Fruit fly (Drosophila melanogaster) whole organism, embryonic: ENCODE data around the gene PIG-U.
A peak's percentile ranks its signal among the peaks of the same experiment; 100 is the strongest.

Experiments
- Atf-2 ChIP-seq: fragments of 200-800 bp; sonication (Bioruptor generic); optimal IDR thresholded peaks from 2 replicates; lab custom pipeline; 2016; ENCODE audit warnings: missing biosample characterization, missing genetic modification characterization
- CG1024 ChIP-seq: fragments of 200-800 bp; sonication (Bioruptor generic); IDR thresholded peaks from 2 replicates; pipeline ENCODE4 v1.3.6; 2022; ENCODE audit warnings: missing biosample characterization, missing genetic modification characterization
- CG10462 ChIP-seq: fragments of 200-800 bp; sonication (Bioruptor generic); optimal IDR thresholded peaks from 2 replicates; lab custom pipeline; 2016; ENCODE audit warnings: missing biosample characterization, missing genetic modification characterization
- CG11085 ChIP-seq: fragments of 200-800 bp; sonication (Bioruptor generic); IDR thresholded peaks from 2 replicates; pipeline ENCODE4 v1.3.6; 2022; ENCODE audit warnings: missing biosample characterization, missing genetic modification characterization
- CG11093 ChIP-seq: fragments of 200-800 bp; sonication (Bioruptor generic); IDR thresholded peaks from 3 replicates; pipeline ENCODE4 v1.3.6; 2022; ENCODE audit warnings: missing biosample characterization, missing genetic modification characterization
- CG11695 ChIP-seq: fragments of 200-800 bp; sonication (Bioruptor generic); IDR thresholded peaks from 3 replicates; pipeline ENCODE4 v1.3.6; 2022; ENCODE audit warnings: missing biosample characterization, missing genetic modification characterization
- CG11723 ChIP-seq: fragments of 200-800 bp; sonication (Bioruptor generic); optimal IDR thresholded peaks from 2 replicates; lab custom pipeline; 2017; ENCODE audit warnings: missing biosample characterization, mild to moderate bottlenecking, missing genetic modification characterization
- CG12299 ChIP-seq: fragments of 200-800 bp; sonication (Bioruptor generic); optimal IDR thresholded peaks from 2 replicates; lab custom pipeline; 2018; ENCODE audit warnings: missing biosample characterization, mild to moderate bottlenecking, missing genetic modification characterization
- CG12942 ChIP-seq: fragments of 200-800 bp; sonication (Bioruptor generic); optimal IDR thresholded peaks from 3 replicates; lab custom pipeline; 2016; ENCODE audit warnings: missing biosample characterization, missing genetic modification characterization
- CG13123 ChIP-seq: fragments of 200-800 bp; sonication (Bioruptor generic); optimal IDR thresholded peaks from 2 replicates; lab custom pipeline; 2016; ENCODE audit warnings: missing biosample characterization, missing genetic modification characterization
- CG13424 ChIP-seq: fragments of 200-800 bp; sonication (Bioruptor generic); optimal IDR thresholded peaks from 2 replicates; lab custom pipeline; 2019; ENCODE audit warnings: missing biosample characterization, mild to moderate bottlenecking, missing genetic modification characterization, moderate library complexity
- CG15514 ChIP-seq: fragments of 200-800 bp; sonication (Bioruptor generic); optimal IDR thresholded peaks from 3 replicates; lab custom pipeline; 2017; ENCODE audit warnings: missing biosample characterization, missing genetic modification characterization, mild to moderate bottlenecking, moderate library complexity, missing genetic modification reagents
- CG15696 ChIP-seq: fragments of 200-800 bp; sonication (Bioruptor generic); optimal IDR thresholded peaks from 2 replicates; lab custom pipeline; 2019; ENCODE audit warnings: missing biosample characterization, mild to moderate bottlenecking, missing genetic modification characterization, moderate library complexity
- CG1603 ChIP-seq: fragments of 200-800 bp; sonication (Bioruptor generic); optimal IDR thresholded peaks from 2 replicates; lab custom pipeline; 2019; ENCODE audit warnings: missing biosample characterization, mild to moderate bottlenecking, missing genetic modification characterization, moderate library complexity
- CG16813 ChIP-seq: fragments of 200-800 bp; sonication (Bioruptor generic); IDR thresholded peaks from 3 replicates; pipeline ENCODE4 v1.3.6; 2022; ENCODE audit warnings: missing biosample characterization, missing genetic modification characterization; ENCODE audit not compliant: partially characterized antibody
- CG18764 ChIP-seq: fragments of 200-800 bp; sonication (Bioruptor generic); optimal IDR thresholded peaks from 3 replicates; lab custom pipeline; 2016; ENCODE audit warnings: missing biosample characterization, missing genetic modification characterization
- CG2202 ChIP-seq: fragments of 200-800 bp; sonication (Bioruptor generic); optimal IDR thresholded peaks from 2 replicates; lab custom pipeline; 2018; ENCODE audit warnings: missing biosample characterization, mild to moderate bottlenecking, missing genetic modification characterization
- CG31441 ChIP-seq: fragments of 200-800 bp; sonication (Bioruptor generic); IDR thresholded peaks from 2 replicates; pipeline ENCODE4 v1.3.6; 2022; ENCODE audit warnings: missing biosample characterization, missing genetic modification characterization
- CG34376 ChIP-seq: fragments of 200-800 bp; sonication (Bioruptor generic); optimal IDR thresholded peaks from 2 replicates; lab custom pipeline; 2018; ENCODE audit warnings: missing biosample characterization, mild to moderate bottlenecking, missing genetic modification characterization
- CG42726 ChIP-seq: fragments of 200-800 bp; sonication (Bioruptor generic); IDR thresholded peaks from 2 replicates; pipeline ENCODE4 v1.3.6; 2022; ENCODE audit warnings: missing biosample characterization, missing genetic modification characterization; ENCODE audit not compliant: partially characterized antibody
- CG5180 ChIP-seq: fragments of 200-800 bp; sonication (Bioruptor generic); optimal IDR thresholded peaks from 3 replicates; lab custom pipeline; 2017; ENCODE audit warnings: missing biosample characterization, missing genetic modification characterization, mild to moderate bottlenecking, moderate library complexity, missing genetic modification reagents
- CG5245 ChIP-seq: fragments of 200-800 bp; sonication (Bioruptor generic); optimal IDR thresholded peaks from 3 replicates; lab custom pipeline; 2016; ENCODE audit warnings: missing biosample characterization, missing genetic modification characterization
- CG6254 ChIP-seq: fragments of 200-800 bp; sonication (Bioruptor generic); optimal IDR thresholded peaks from 3 replicates; lab custom pipeline; 2017; ENCODE audit warnings: mild to moderate bottlenecking, missing biosample characterization, missing genetic modification reagents, missing genetic modification characterization
- CG6689 ChIP-seq: fragments of 200-800 bp; sonication (Bioruptor generic); IDR thresholded peaks from 2 replicates; pipeline ENCODE4 v1.3.6; 2022; ENCODE audit warnings: missing biosample characterization, missing genetic modification characterization
- CG6765 ChIP-seq: fragments of 200-800 bp; sonication (Bioruptor generic); optimal IDR thresholded peaks from 3 replicates; lab custom pipeline; 2017; ENCODE audit warnings: missing biosample characterization, mild to moderate bottlenecking, missing genetic modification characterization
- CG9797 ChIP-seq: fragments of 200-800 bp; sonication (Bioruptor generic); optimal IDR thresholded peaks from 3 replicates; lab custom pipeline; 2018; ENCODE audit warnings: missing biosample characterization, mild to moderate bottlenecking, missing genetic modification characterization
- D19B ChIP-seq: fragments of 200-800 bp; sonication (Bioruptor generic); optimal IDR thresholded peaks from 2 replicates; lab custom pipeline; 2017; ENCODE audit warnings: missing biosample characterization, mild to moderate bottlenecking, missing genetic modification characterization
- Dad ChIP-seq: fragments of 200-800 bp; sonication (Bioruptor generic); optimal IDR thresholded peaks from 3 replicates; lab custom pipeline; 2016; ENCODE audit warnings: missing biosample characterization, missing genetic modification characterization
- Ets65A ChIP-seq: fragments of 200-800 bp; sonication (Bioruptor generic); peaks from one replicate; lab custom pipeline; 2016; ENCODE audit warnings: missing biosample characterization, missing genetic modification characterization
- HHEX ChIP-seq: fragments of 200-800 bp; sonication (Bioruptor generic); optimal IDR thresholded peaks from 3 replicates; lab custom pipeline; 2017; ENCODE audit warnings: missing biosample characterization, mild to moderate bottlenecking, missing genetic modification characterization, missing genetic modification reagents
- Hmx ChIP-seq: fragments of 200-800 bp; sonication (Bioruptor generic); optimal IDR thresholded peaks from 2 replicates; lab custom pipeline; 2016; ENCODE audit warnings: missing biosample characterization, missing genetic modification characterization
- Kr ChIP-seq: fragments of 200-800 bp; sonication (Bioruptor generic); optimal IDR thresholded peaks from 2 replicates; lab custom pipeline; 2017; ENCODE audit warnings: missing biosample characterization, mild to moderate bottlenecking, missing genetic modification characterization
- MESR4 ChIP-seq: fragments of 200-800 bp; sonication (Bioruptor generic); optimal IDR thresholded peaks from 2 replicates; lab custom pipeline; 2018; ENCODE audit warnings: missing biosample characterization, mild to moderate bottlenecking, missing genetic modification characterization, moderate library complexity
- Opbp ChIP-seq: fragments of 200-800 bp; sonication (Bioruptor generic); IDR thresholded peaks from 3 replicates; pipeline ENCODE4 v1.3.6; 2022; ENCODE audit warnings: missing biosample characterization, missing genetic modification characterization; ENCODE audit not compliant: partially characterized antibody
- Pdp1 ChIP-seq, 2 experiments: fragments of 200-800 bp; sonication (Bioruptor generic); optimal IDR thresholded peaks; 3 replicates each; lab custom pipeline; 2016; ENCODE audit warnings: missing biosample characterization in 2 of 2, missing genetic modification characterization in 2 of 2, mild to moderate bottlenecking in 1 of 2, moderate library complexity in 1 of 2
- Ravus ChIP-seq: fragments of 200-800 bp; sonication (Bioruptor generic); IDR thresholded peaks from 2 replicates; pipeline ENCODE4 v1.3.6; 2022; ENCODE audit warnings: missing biosample characterization, missing genetic modification characterization
- Six4 ChIP-seq: fragments of 200-800 bp; sonication (Bioruptor generic); optimal IDR thresholded peaks from 2 replicates; lab custom pipeline; 2016; ENCODE audit warnings: missing biosample characterization, missing genetic modification characterization
- croc ChIP-seq: fragments of 200-800 bp; sonication (Bioruptor generic); conservative IDR thresholded peaks from 3 replicates; pipeline ENCODE4 v1.3.6; 2022; ENCODE audit warnings: missing biosample characterization, missing genetic modification characterization
- crp ChIP-seq, 2 experiments: fragments of 200-800 bp; sonication (Bioruptor generic); optimal IDR thresholded peaks; 2 replicates in 1 of 2; 3 replicates in 1 of 2; lab custom pipeline; 2017; ENCODE audit warnings: missing biosample characterization in 2 of 2, missing genetic modification characterization in 2 of 2, mild to moderate bottlenecking in 1 of 2, moderate library complexity in 1 of 2
- esg ChIP-seq: fragments of 200-800 bp; sonication (Bioruptor generic); conservative IDR thresholded peaks from 2 replicates; pipeline ENCODE4 v1.3.6; 2022; ENCODE audit warnings: missing biosample characterization, missing genetic modification characterization
- exex ChIP-seq: fragments of 200-800 bp; sonication (Bioruptor generic); optimal IDR thresholded peaks from 4 replicates; lab custom pipeline; 2018; ENCODE audit warnings: missing biosample characterization, mild to moderate bottlenecking, missing genetic modification characterization, moderate library complexity
- gcm ChIP-seq: fragments of 200-800 bp; sonication (Bioruptor generic); optimal IDR thresholded peaks from 2 replicates; lab custom pipeline; 2019; ENCODE audit warnings: missing biosample characterization, mild to moderate bottlenecking, missing genetic modification characterization, moderate library complexity
- kni ChIP-seq: fragments of 200-800 bp; sonication (Bioruptor generic); optimal IDR thresholded peaks from 3 replicates; lab custom pipeline; 2017; ENCODE audit warnings: mild to moderate bottlenecking, missing biosample characterization, missing genetic modification reagents, missing genetic modification characterization
- lilli ChIP-seq: fragments of 200-800 bp; sonication (Bioruptor generic); optimal IDR thresholded peaks from 3 replicates; lab custom pipeline; 2016; ENCODE audit warnings: missing biosample characterization, missing genetic modification characterization
- pan ChIP-seq, 4 experiments: fragments of >200 bp in 3 of 4; fragments of 200-800 bp in 1 of 4; sonication (Bioruptor generic) in 1 of 4; optimal IDR thresholded peaks in 3 of 4; IDR thresholded peaks in 1 of 4; 2 replicates each; pipeline versions ENCODE4 v1.3.6 to Lab custom; 2017 to 2022; ENCODE audit warnings: missing biosample characterization in 2 of 4, missing genetic modification characterization in 2 of 4, mixed read lengths in 1 of 4
- phol ChIP-seq: fragments of 200-800 bp; sonication (Bioruptor generic); optimal IDR thresholded peaks from 3 replicates; lab custom pipeline; 2018; ENCODE audit warnings: missing biosample characterization, mild to moderate bottlenecking, missing genetic modification characterization, moderate library complexity
- slou ChIP-seq: fragments of 200-800 bp; sonication (Bioruptor generic); optimal IDR thresholded peaks from 3 replicates; lab custom pipeline; 2016; ENCODE audit warnings: missing biosample characterization, missing genetic modification characterization
- so ChIP-seq: fragments of 200-800 bp; sonication (Bioruptor generic); IDR thresholded peaks from 3 replicates; pipeline ENCODE4 v1.3.6; 2022; ENCODE audit warnings: missing biosample characterization, missing genetic modification characterization
- tna ChIP-seq: fragments of 200-800 bp; sonication (Bioruptor generic); IDR thresholded peaks from 2 replicates; pipeline ENCODE4 v1.3.6; 2022; ENCODE audit warnings: missing biosample characterization, missing genetic modification characterization; ENCODE audit not compliant: partially characterized antibody

The PIG-U gene

DNA sequence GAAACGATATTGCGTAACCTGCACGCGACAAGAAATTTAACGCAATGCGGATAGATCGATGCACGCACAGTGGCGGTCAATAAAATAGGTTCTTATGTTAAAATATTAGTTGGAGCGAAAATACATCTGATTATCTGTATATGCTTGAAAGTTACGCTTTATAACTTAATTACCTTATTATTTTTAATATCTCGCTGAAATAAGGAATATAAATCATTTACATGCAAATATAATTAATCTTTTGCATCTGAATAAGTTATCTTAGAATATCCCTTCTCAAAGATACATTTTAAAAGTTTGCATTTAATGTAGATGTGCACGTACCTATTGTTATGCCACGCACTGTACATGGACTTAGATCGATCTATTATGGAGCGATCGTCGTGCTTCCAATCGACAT, 43.2 kb upstream of the PIG-U start (continued):
- TF ChIP-seq Ravus (GFP tag; lab: Robert Waterston, UW), result no peak
- no peak for TF ChIP-seq so (GFP tag; lab: Robert Waterston, UW)
- TF ChIP-seq lilli (GFP tag; lab: Kevin White, UChicago), result no peak
- 0 out of 3 replicates have a peak, but pooled peaks have one; percentile 16 for TF ChIP-seq CG11695 (GFP tag; lab: Robert Waterston, UW)
- no peak for TF ChIP-seq CG12942 (GFP tag; lab: Kevin White, UChicago)
- no peak for TF ChIP-seq CG16813 (GFP tag; lab: Robert Waterston, UW)
- TF ChIP-seq CG13424, result peak; percentile 31
- no peak for TF ChIP-seq CG11723 (GFP tag; lab: Kevin White, UChicago)
- no peak for TF ChIP-seq slou
- no peak for TF ChIP-seq CG13123 (GFP tag; lab: Kevin White, UChicago)
- no peak for TF ChIP-seq Kr
- no peak for TF ChIP-seq CG5245 (GFP tag; lab: Kevin White, UChicago)
- TF ChIP-seq CG15514, result no peak
- TF ChIP-seq CG42726 (GFP tag; lab: Robert Waterston, UW), result no peak
- TF ChIP-seq pan (optimal IDR thresholded peaks at IDR 0.05; lab: Kevin White, UChicago), result no peak
- TF ChIP-seq pan (GFP tag; optimal IDR thresholded peaks at IDR 0.05 in 1 of 2, IDR thresholded peaks at IDR 0.05 in 1 of 2), result peak in 1 of 2 experiments; percentile 34
- TF ChIP-seq CG10462 (GFP tag; lab: Kevin White, UChicago), result no peak
- no peak for TF ChIP-seq CG18764 (GFP tag; lab: Kevin White, UChicago)
- no peak for TF ChIP-seq CG12299
- no peak for TF ChIP-seq exex
- TF ChIP-seq Six4 (GFP tag; lab: Kevin White, UChicago), result no peak
- TF ChIP-seq CG5180 (GFP tag; lab: Kevin White, UChicago), result no peak
- 0 out of 2 replicates have a peak, but pooled peaks have one; percentile 19 for TF ChIP-seq esg (GFP tag; lab: Robert Waterston, UW)
- no peak for TF ChIP-seq CG34376 (GFP tag; lab: Kevin White, UChicago)
- peak; percentile 62 for TF ChIP-seq CG6689
- TF ChIP-seq Dad, result no peak
- no peak for TF ChIP-seq CG9797 (GFP tag; lab: Kevin White, UChicago)
- no peak for TF ChIP-seq crp (GFP tag; optimal IDR thresholded peaks at IDR 0.05; lab: Kevin White, UChicago)
- TF ChIP-seq Ets65A (GFP tag; lab: Kevin White, UChicago), result no peak
- no peak for TF ChIP-seq HHEX
- peak; percentile 29 for TF ChIP-seq CG6254
- TF ChIP-seq CG11085 (GFP tag; lab: Robert Waterston, UW), result no peak
- peak; percentile 45; the same call in 1 of the 2 replicates for TF ChIP-seq CG31441 (GFP tag; lab: Robert Waterston, UW)
- TF ChIP-seq Atf-2 (GFP tag; lab: Kevin White, UChicago), result no peak
- peak; percentile 4 for TF ChIP-seq CG2202 (tag; lab: Kevin White, UChicago)
- no peak for TF ChIP-seq kni
- TF ChIP-seq CG6765 (GFP tag; lab: Kevin White, UChicago), result no peak
- TF ChIP-seq CG1024, result no peak
- TF ChIP-seq tna (GFP tag; lab: Robert Waterston, UW), result no peak
- TF ChIP-seq Opbp (GFP tag; lab: Robert Waterston, UW), result no peak
- TF ChIP-seq phol, result peak; percentile 71
- TF ChIP-seq croc (GFP tag; lab: Robert Waterston, UW), result no peak
- TF ChIP-seq Hmx (GFP tag; lab: Kevin White, UChicago), result no peak
- peak; percentile 37 for TF ChIP-seq gcm (GFP tag; lab: Kevin White, UChicago)
- peak; percentile 10 for TF ChIP-seq CG1603 (tag; lab: Kevin White, UChicago)
- peak; percentile 57 for TF ChIP-seq CG15696 (tag; lab: Kevin White, UChicago)
- TF ChIP-seq MESR4 (GFP tag; lab: Kevin White, UChicago), result no peak
- TF ChIP-seq CG11093 (GFP tag; lab: Robert Waterston, UW), result no peak
- no peak for TF ChIP-seq D19B (GFP tag; lab: Kevin White, UChicago)
- TF ChIP-seq Pdp1 (GFP tag; optimal IDR thresholded peaks at IDR 0.05; lab: Kevin White, UChicago), result peak in 1 of 2 experiments; percentile 42
